Fruit fly (Drosophila melanogaster) whole organism, embryonic: ENCODE results near the gene CG15742.

Experiments
- ATbp ChIP-seq: fragments of 200-800 bp; sonication (Bioruptor generic); optimal IDR thresholded peaks from 2 replicates; lab custom pipeline; 2017; ENCODE audit warnings: missing biosample characterization, mild to moderate bottlenecking, missing genetic modification characterization, missing genetic modification reagents
- Atf3 ChIP-seq: fragments of 200-800 bp; sonication (Bioruptor generic); optimal IDR thresholded peaks from 3 replicates; lab custom pipeline; 2016; ENCODE audit warnings: missing biosample characterization, missing genetic modification characterization
- Atf6 ChIP-seq: fragments of 200-800 bp; sonication (Bioruptor generic); IDR thresholded peaks from 2 replicates; pipeline ENCODE4 v1.3.6; 2022; ENCODE audit warnings: missing biosample characterization, missing genetic modification characterization
- CG10274 ChIP-seq: fragments of 200-800 bp; sonication (Bioruptor generic); optimal IDR thresholded peaks from 3 replicates; lab custom pipeline; 2017; ENCODE audit warnings: missing biosample characterization, mild to moderate bottlenecking, missing genetic modification characterization
- CG12155 ChIP-seq: fragments of 200-800 bp; sonication (Bioruptor generic); optimal IDR thresholded peaks from 3 replicates; lab custom pipeline; 2016; ENCODE audit warnings: missing biosample characterization, missing genetic modification characterization
- CG12659 ChIP-seq: fragments of 200-800 bp; sonication (Bioruptor generic); optimal IDR thresholded peaks from 3 replicates; lab custom pipeline; 2017; ENCODE audit warnings: mild to moderate bottlenecking, missing biosample characterization, missing genetic modification reagents, missing genetic modification characterization
- CG12769 ChIP-seq: fragments of 200-800 bp; sonication (Bioruptor generic); optimal IDR thresholded peaks from 2 replicates; lab custom pipeline; 2019; ENCODE audit warnings: missing biosample characterization, mild to moderate bottlenecking, missing genetic modification characterization, moderate library complexity
- CG13123 ChIP-seq: fragments of 200-800 bp; sonication (Bioruptor generic); optimal IDR thresholded peaks from 2 replicates; lab custom pipeline; 2016; ENCODE audit warnings: missing biosample characterization, missing genetic modification characterization
- CG15696 ChIP-seq: fragments of 200-800 bp; sonication (Bioruptor generic); optimal IDR thresholded peaks from 2 replicates; lab custom pipeline; 2019; ENCODE audit warnings: missing biosample characterization, mild to moderate bottlenecking, missing genetic modification characterization, moderate library complexity
- CG33213 ChIP-seq: fragments of 200-800 bp; sonication (Bioruptor generic); optimal IDR thresholded peaks from 3 replicates; lab custom pipeline; 2016; ENCODE audit warnings: missing biosample characterization, missing genetic modification characterization
- CG33557 ChIP-seq: fragments of 200-800 bp; sonication (Bioruptor generic); optimal IDR thresholded peaks from 2 replicates; lab custom pipeline; 2019; ENCODE audit warnings: missing biosample characterization, mild to moderate bottlenecking, missing genetic modification characterization, moderate library complexity
- CG3995 ChIP-seq: fragments of 200-800 bp; sonication (Bioruptor generic); optimal IDR thresholded peaks from 3 replicates; lab custom pipeline; 2016; ENCODE audit warnings: missing biosample characterization, missing genetic modification characterization
- CG4617 ChIP-seq: fragments of 200-800 bp; sonication (Bioruptor generic); optimal IDR thresholded peaks from 3 replicates; lab custom pipeline; 2016; ENCODE audit warnings: missing biosample characterization, missing genetic modification characterization, borderline replicate concordance
- CG7963 ChIP-seq: fragments of 200-800 bp; sonication (Bioruptor generic); IDR thresholded peaks from 3 replicates; pipeline ENCODE4 v1.3.6; 2022; ENCODE audit warnings: missing biosample characterization, missing genetic modification characterization; ENCODE audit not compliant: partially characterized antibody
- CG9817 ChIP-seq: fragments of 200-800 bp; sonication (Bioruptor generic); optimal IDR thresholded peaks from 2 replicates; lab custom pipeline; 2018; ENCODE audit warnings: missing biosample characterization, mild to moderate bottlenecking, missing genetic modification characterization, moderate library complexity
- Fer1 ChIP-seq: fragments of 200-800 bp; sonication (Bioruptor generic); optimal IDR thresholded peaks from 2 replicates; lab custom pipeline; 2017; ENCODE audit warnings: missing biosample characterization, mild to moderate bottlenecking, missing genetic modification characterization
- Fer3 ChIP-seq: fragments of 200-800 bp; sonication (Bioruptor generic); optimal IDR thresholded peaks from 2 replicates; lab custom pipeline; 2018; ENCODE audit warnings: missing biosample characterization, mild to moderate bottlenecking, missing genetic modification characterization, moderate library complexity
- Gsc ChIP-seq: fragments of 200-800 bp; sonication (Bioruptor generic); IDR thresholded peaks from 2 replicates; pipeline ENCODE4 v1.3.6; 2022; ENCODE audit warnings: missing biosample characterization, missing genetic modification characterization
- H15 ChIP-seq: fragments of 200-800 bp; sonication (Bioruptor generic); IDR thresholded peaks from 3 replicates; pipeline ENCODE4 v1.3.6; 2022; ENCODE audit warnings: missing biosample characterization, missing genetic modification characterization
- HLH4C ChIP-seq: fragments of 200-800 bp; sonication (Bioruptor generic); IDR thresholded peaks from 3 replicates; pipeline ENCODE4 v1.3.6; 2022; ENCODE audit warnings: missing biosample characterization, missing genetic modification characterization; ENCODE audit not compliant: partially characterized antibody
- Mrtf ChIP-seq: fragments of 200-800 bp; sonication (Bioruptor generic); IDR thresholded peaks from 3 replicates; pipeline ENCODE4 v1.3.6; 2022; ENCODE audit warnings: missing biosample characterization, missing genetic modification characterization
- NC2β ChIP-seq: fragments of 200-800 bp; sonication (Bioruptor generic); optimal IDR thresholded peaks from 2 replicates; lab custom pipeline; 2016; ENCODE audit warnings: missing biosample characterization, missing genetic modification characterization
- NfI ChIP-seq: fragments of 200-800 bp; sonication (Bioruptor generic); optimal IDR thresholded peaks from 3 replicates; lab custom pipeline; 2018; ENCODE audit warnings: missing biosample characterization, mild to moderate bottlenecking, missing genetic modification characterization, moderate library complexity
- Poxn ChIP-seq: fragments of 200-800 bp; sonication (Bioruptor generic); IDR thresholded peaks from 2 replicates; pipeline ENCODE4 v1.3.6; 2022; ENCODE audit warnings: missing biosample characterization, missing genetic modification characterization
- Ptx1 ChIP-seq: fragments of 200-800 bp; sonication (Bioruptor generic); IDR thresholded peaks from 2 replicates; pipeline ENCODE4 v1.3.6; 2022; ENCODE audit warnings: missing biosample characterization, missing genetic modification characterization
- Rfx ChIP-seq: fragments of 200-800 bp; sonication (Bioruptor generic); IDR thresholded peaks from 2 replicates; pipeline ENCODE4 v1.3.6; 2022; ENCODE audit warnings: missing biosample characterization, missing genetic modification characterization
- Side ChIP-seq: fragments of 200-800 bp; sonication (Bioruptor generic); optimal IDR thresholded peaks from 2 replicates; lab custom pipeline; 2016; ENCODE audit warnings: missing biosample characterization, missing genetic modification characterization
- Sox102F ChIP-seq: fragments of 200-800 bp; sonication (Bioruptor generic); optimal IDR thresholded peaks from 2 replicates; lab custom pipeline; 2018; ENCODE audit warnings: missing biosample characterization, mild to moderate bottlenecking, missing genetic modification characterization, moderate library complexity
- Stat92E ChIP-seq, 3 experiments: fragments of >200 bp in 2 of 3; fragments of 200-800 bp in 1 of 3; sonication (Bioruptor generic) in 1 of 3; optimal IDR thresholded peaks; 2 replicates each; lab custom pipeline; 2017 to 2019; ENCODE audit warnings: missing biosample characterization in 3 of 3, missing genetic modification characterization in 3 of 3, mild to moderate bottlenecking in 1 of 3, moderate library complexity in 1 of 3
- amos ChIP-seq: fragments of 200-800 bp; sonication (Bioruptor generic); IDR thresholded peaks from 2 replicates; pipeline ENCODE4 v1.3.6; 2022; ENCODE audit warnings: missing biosample characterization, missing genetic modification characterization; ENCODE audit not compliant: partially characterized antibody
- ara ChIP-seq: fragments of 200-800 bp; sonication (Bioruptor generic); IDR thresholded peaks from 2 replicates; pipeline ENCODE4 v1.3.6; 2022; ENCODE audit warnings: missing biosample characterization, missing genetic modification characterization
- ato ChIP-seq: fragments of 200-800 bp; sonication (Bioruptor generic); IDR thresholded peaks from 2 replicates; pipeline ENCODE4 v1.3.6; 2022; ENCODE audit warnings: missing biosample characterization, missing genetic modification characterization; ENCODE audit not compliant: partially characterized antibody
- bcd ChIP-seq: fragments of 200-800 bp; sonication (Bioruptor generic); optimal IDR thresholded peaks from 2 replicates; lab custom pipeline; 2017; ENCODE audit warnings: missing biosample characterization, mild to moderate bottlenecking, missing genetic modification characterization
- bsh ChIP-seq, 2 experiments: fragments of 200-800 bp; sonication (Bioruptor generic); optimal IDR thresholded peaks; 2 replicates each; lab custom pipeline; 2017 to 2018; ENCODE audit warnings: mild to moderate bottlenecking in 2 of 2, missing biosample characterization in 2 of 2, missing genetic modification characterization in 2 of 2, moderate library complexity in 1 of 2
- crc ChIP-seq: fragments of 200-800 bp; sonication (Bioruptor generic); optimal IDR thresholded peaks from 2 replicates; lab custom pipeline; 2016; ENCODE audit warnings: missing biosample characterization, missing genetic modification characterization
- en ChIP-seq: fragments of 200-800 bp; sonication (Bioruptor generic); optimal IDR thresholded peaks from 2 replicates; lab custom pipeline; 2016; ENCODE audit warnings: missing biosample characterization, missing genetic modification characterization
- ftz-f1 ChIP-seq: fragments of 200-800 bp; sonication (Bioruptor generic); optimal IDR thresholded peaks from 2 replicates; lab custom pipeline; 2016; ENCODE audit warnings: missing biosample characterization, missing genetic modification characterization
- gem ChIP-seq: fragments of 200-800 bp; sonication (Bioruptor generic); optimal IDR thresholded peaks from 2 replicates; lab custom pipeline; 2019; ENCODE audit warnings: missing biosample characterization, mild to moderate bottlenecking, missing genetic modification characterization, moderate library complexity
- gsb-n ChIP-seq: fragments of 200-800 bp; sonication (Bioruptor generic); optimal IDR thresholded peaks from 3 replicates; lab custom pipeline; 2018; ENCODE audit warnings: missing biosample characterization, mild to moderate bottlenecking, missing genetic modification characterization
- h ChIP-seq: fragments of >200 bp; optimal IDR thresholded peaks from 2 replicates; lab custom pipeline; 2017
- hkb ChIP-seq, 2 experiments: fragments of 200-800 bp in 1 of 2; fragments of >200 bp in 1 of 2; sonication (Bioruptor generic) in 1 of 2; IDR thresholded peaks in 1 of 2; optimal IDR thresholded peaks in 1 of 2; 2 replicates each; pipeline versions ENCODE4 v1.3.6 to Lab custom; 2017 to 2022; ENCODE audit warnings: missing biosample characterization in 1 of 2, missing genetic modification characterization in 1 of 2
- ken ChIP-seq: fragments of 200-800 bp; sonication (Bioruptor generic); IDR thresholded peaks from 3 replicates; pipeline ENCODE4 v1.3.6; 2022; ENCODE audit warnings: missing biosample characterization, missing genetic modification characterization
- knrl ChIP-seq: fragments of 200-800 bp; sonication (Bioruptor generic); IDR thresholded peaks from 3 replicates; pipeline ENCODE4 v1.3.6; 2022; ENCODE audit warnings: missing biosample characterization, missing genetic modification characterization; ENCODE audit not compliant: partially characterized antibody
- nmo ChIP-seq: fragments of 200-800 bp; sonication (Bioruptor generic); optimal IDR thresholded peaks from 2 replicates; lab custom pipeline; 2018; ENCODE audit warnings: missing biosample characterization, mild to moderate bottlenecking, missing genetic modification characterization, moderate library complexity
- sisA ChIP-seq: fragments of 200-800 bp; sonication (Bioruptor generic); IDR thresholded peaks from 2 replicates; pipeline ENCODE4 v1.3.6; 2022; ENCODE audit warnings: missing biosample characterization, missing genetic modification characterization
- slbo ChIP-seq: fragments of 200-800 bp; sonication (Bioruptor generic); IDR thresholded peaks from 2 replicates; pipeline ENCODE4 v1.3.6; 2022; ENCODE audit warnings: missing biosample characterization, missing genetic modification characterization
- slp2 ChIP-seq: fragments of 200-800 bp; sonication (Bioruptor generic); optimal IDR thresholded peaks from 2 replicates; lab custom pipeline; 2016; ENCODE audit warnings: missing biosample characterization, missing genetic modification characterization
- so ChIP-seq: fragments of 200-800 bp; sonication (Bioruptor generic); IDR thresholded peaks from 3 replicates; pipeline ENCODE4 v1.3.6; 2022; ENCODE audit warnings: missing biosample characterization, missing genetic modification characterization
- wdn ChIP-seq: fragments of 200-800 bp; sonication (Bioruptor generic); IDR thresholded peaks from 2 replicates; pipeline ENCODE4 v1.3.6; 2022; ENCODE audit warnings: missing biosample characterization, missing genetic modification characterization
- z ChIP-seq: fragments of 200-800 bp; sonication (Bioruptor generic); IDR thresholded peaks from 3 replicates; pipeline ENCODE4 v1.3.6; 2022; ENCODE audit warnings: missing biosample characterization, missing genetic modification characterization

The CG15742 gene

dm6 chrX:13251310-13251709 lies 7.0 kb downstream of the CG15742 start (continued):
- TF ChIP-seq CG12659 (GFP tag; lab: Kevin White, UChicago) (peak; percentile 62), CG33213 (GFP tag; lab: Kevin White, UChicago) (peak; percentile 65), bcd (GFP tag; lab: Kevin White, UChicago) (peak; percentile 77), H15 (GFP tag; lab: Robert Waterston, UW) (peak; percentile 81), Poxn (0 out of 2 replicates have a peak, but pooled peaks have one; percentile 55), Side (GFP tag; lab: Kevin White, UChicago) (peak; percentile 92), ara (GFP tag; lab: Robert Waterston, UW) (peak; percentile 74), Fer1 (GFP tag; lab: Kevin White, UChicago) (peak; percentile 73), CG7963 (GFP tag; lab: Robert Waterston, UW) (no peak), gsb-n (tag; lab: Kevin White, UChicago) (peak; percentile 46), z (no peak), Gsc (GFP tag; lab: Robert Waterston, UW) (peak; percentile 47; the same call in 1 of the 2 replicates), bsh (GFP tag; optimal IDR thresholded peaks at IDR 0.05; lab: Kevin White, UChicago) (peak; percentile 79 to 87), wdn (GFP tag; lab: Robert Waterston, UW) (peak; percentile 49; the same call in 1 of the 2 replicates), crc (GFP tag; lab: Kevin White, UChicago) (peak; percentile 63), CG4617 (GFP tag; lab: Kevin White, UChicago) (peak; percentile 44), CG10274 (GFP tag; lab: Kevin White, UChicago) (peak; percentile 49), CG12155 (peak; percentile 72), ken (GFP tag; lab: Robert Waterston, UW) (peak; percentile 66; the same call in 1 of the 3 replicates), slbo (GFP tag; lab: Robert Waterston, UW) (peak; percentile 83), knrl (no peak), gem (tag; lab: Kevin White, UChicago) (peak; percentile 83), en (peak; percentile 67), NC2β (GFP tag; lab: Kevin White, UChicago) (peak; percentile 50), CG15696 (tag; lab: Kevin White, UChicago) (no peak), Atf3 (GFP tag; lab: Kevin White, UChicago) (peak; percentile 63), Atf6 (GFP tag; lab: Robert Waterston, UW) (peak; percentile 66; the same call in 1 of the 2 replicates), ftz-f1 (no peak), slp2 (GFP tag; lab: Kevin White, UChicago) (peak; percentile 69), so (GFP tag; lab: Robert Waterston, UW) (peak; percentile 81; the same call in 2 of the 3 replicates), ato (GFP tag; lab: Robert Waterston, UW) (no peak), Mrtf (peak; percentile 74), Fer3 (peak; percentile 67), hkb (optimal IDR thresholded peaks at IDR 0.05; lab: Kevin White, UChicago) (no peak), hkb (GFP tag; IDR thresholded peaks at IDR 0.05; lab: Robert Waterston, UW) (peak; percentile 75), CG9817 (tag; lab: Kevin White, UChicago) (peak; percentile 67), nmo (peak; percentile 88), CG13123 (GFP tag; lab: Kevin White, UChicago) (peak; percentile 46), sisA (GFP tag; lab: Robert Waterston, UW) (peak; percentile 87), Stat92E (GFP tag; optimal IDR thresholded peaks at IDR 0.05; lab: Kevin White, UChicago) (no peak), Sox102F (GFP tag; lab: Kevin White, UChicago) (peak; percentile 83), Ptx1 (peak; percentile 81), ATbp (GFP tag; lab: Kevin White, UChicago) (peak; percentile 88), h (lab: Kevin White, UChicago) (no peak), CG33557 (GFP tag; lab: Kevin White, UChicago) (no peak), amos (GFP tag; lab: Robert Waterston, UW) (no peak), CG12769 (tag; lab: Kevin White, UChicago) (peak; percentile 97), CG3995 (GFP tag; lab: Kevin White, UChicago) (peak; percentile 21), NfI (GFP tag; lab: Kevin White, UChicago) (peak; percentile 77), Rfx (GFP tag; lab: Robert Waterston, UW) (peak; percentile 84), HLH4C (GFP tag; lab: Robert Waterston, UW) (no peak)
